Worm (Caenorhabditis elegans): Measurements from ENCODE around the gene rpl-10.

Gene rpl-10

DNA sequence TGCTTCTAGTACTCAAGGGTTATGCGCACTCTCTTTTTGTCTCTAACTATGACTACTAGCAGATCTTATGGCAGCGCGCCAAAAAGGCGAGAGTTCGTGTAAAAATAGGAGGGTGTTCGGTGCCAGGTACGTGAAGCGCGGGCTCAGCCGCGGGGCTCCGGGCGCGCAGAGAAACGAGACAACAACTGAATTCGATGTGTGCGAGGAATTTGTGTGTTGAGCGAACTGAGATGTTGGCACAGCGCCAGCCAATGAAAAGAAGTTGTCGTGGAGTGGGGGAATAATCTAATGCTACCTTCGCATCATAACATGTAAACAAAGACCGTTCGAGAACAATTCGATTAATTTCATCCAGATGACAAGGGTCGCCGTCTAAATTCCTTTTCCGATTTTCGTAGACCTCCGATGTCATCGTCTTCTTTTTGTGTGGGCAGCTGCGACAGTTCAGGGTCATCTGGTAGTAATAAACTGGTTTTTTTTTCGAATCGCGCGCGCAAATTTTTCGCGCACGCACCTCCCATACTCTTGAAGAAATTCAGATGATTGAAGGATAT, 12.2 kb upstream of the rpl-10 start (continued):
- TF ChIP-seq tbx-9 (tag; optimal IDR thresholded peaks at IDR 0.05; ENCODE audit: borderline replicate concordance) = no peak
- TF ChIP-seq Y67H2A.10 (GFP tag; conservative IDR thresholded peaks at IDR 0.05) = no peak
- no peak for TF ChIP-seq B0261.1 (tag; optimal IDR thresholded peaks at IDR 0.05)
- TF ChIP-seq lin-35 (GFP tag; optimal IDR thresholded peaks at IDR 0.05) = peak in 1 of 3 experiments; percentile 29
- TF ChIP-seq xnd-1 (tag; optimal IDR thresholded peaks at IDR 0.05) = no peak
- 0 out of 2 replicates have a peak, but pooled peaks have one; percentile 63 for TF ChIP-seq nfyb-1 (GFP tag; IDR thresholded peaks at IDR 0.05)
- TF ChIP-seq aptf-3 (GFP tag; IDR thresholded peaks at IDR 0.05) = no peak
- no peak for TF ChIP-seq ceh-100 (GFP tag; IDR thresholded peaks at IDR 0.05)
- TF ChIP-seq ztf-25 (GFP tag; IDR thresholded peaks at IDR 0.05) = no peak
- TF ChIP-seq K12H6.12 (tag; optimal IDR thresholded peaks at IDR 0.05) = peak; percentile 72
- TF ChIP-seq gei-17 (GFP tag; optimal IDR thresholded peaks at IDR 0.05) = no peak
- TF ChIP-seq ztf-22 (GFP tag; optimal IDR thresholded peaks at IDR 0.05) = peak; percentile 44
- no peak for TF ChIP-seq akir-1 (GFP tag; optimal IDR thresholded peaks at IDR 0.05)
- no peak for TF ChIP-seq attf-6 (GFP tag; IDR thresholded peaks at IDR 0.05)
- TF ChIP-seq hsf-1 (GFP tag; IDR thresholded peaks at IDR 0.05) = no peak
- no peak for TF ChIP-seq nfya-2 (GFP tag; IDR thresholded peaks at IDR 0.05)
- TF ChIP-seq bed-1 (GFP tag; IDR thresholded peaks at IDR 0.05) = no peak
- no peak for TF ChIP-seq sea-2 (GFP tag; IDR thresholded peaks at IDR 0.05)
- TF ChIP-seq tlf-1 (GFP tag; optimal IDR thresholded peaks at IDR 0.05) = no peak
- no peak for TF ChIP-seq F39B2.1 (GFP tag; IDR thresholded peaks at IDR 0.05)
- no peak for TF ChIP-seq ZK185.1 (tag; optimal IDR thresholded peaks at IDR 0.05; ENCODE audit: poor library complexity, severe bottlenecking)
- TF ChIP-seq nhr-80 (tag; optimal IDR thresholded peaks at IDR 0.05) = no peak
- no peak for TF ChIP-seq T07F8.4 (tag; optimal IDR thresholded peaks at IDR 0.05)
- TF ChIP-seq lin-40 (tag; optimal IDR thresholded peaks at IDR 0.05) = no peak
- no peak for TF ChIP-seq sptf-2 (GFP tag; optimal IDR thresholded peaks at IDR 0.05)
- TF ChIP-seq madf-3 (GFP tag; IDR thresholded peaks at IDR 0.05) = no peak
- no peak for TF ChIP-seq snpc-4 (GFP tag; optimal IDR thresholded peaks at IDR 0.05)
- TF ChIP-seq snpc-4 (tag; optimal IDR thresholded peaks at IDR 0.05) = no peak
- TF ChIP-seq zfh-2 (GFP tag; conservative IDR thresholded peaks at IDR 0.05) = peak; percentile 80
- TF ChIP-seq lin-54 (GFP tag; optimal IDR thresholded peaks at IDR 0.05) = no peak
- TF ChIP-seq hrde-1 (tag; optimal IDR thresholded peaks at IDR 0.05; ENCODE audit: borderline replicate concordance) = no peak
- no peak for TF ChIP-seq die-1 (tag; optimal IDR thresholded peaks at IDR 0.05)
- TF ChIP-seq egl-44 (GFP tag; IDR thresholded peaks at IDR 0.05) = 0 out of 2 replicates have a peak, but pooled peaks have one; percentile 20
- peak; percentile 28 for TF ChIP-seq ceh-27 (GFP tag; optimal IDR thresholded peaks at IDR 0.05)
- no peak for TF ChIP-seq cebp-1 (GFP tag; IDR thresholded peaks at IDR 0.05)
- peak; percentile 51 for TF ChIP-seq cebp-1 (tag; optimal IDR thresholded peaks at IDR 0.05)
- no peak for TF ChIP-seq F57C9.4 (tag; optimal IDR thresholded peaks at IDR 0.05)
- no peak for TF ChIP-seq F55B11.4 (tag; optimal IDR thresholded peaks at IDR 0.05; ENCODE audit: borderline replicate concordance, insufficient read depth)
- no peak for TF ChIP-seq nfya-1 (tag; optimal IDR thresholded peaks at IDR 0.05; ENCODE audit: borderline replicate concordance, insufficient read depth)
- no peak for TF ChIP-seq egl-18 (GFP tag; IDR thresholded peaks at IDR 0.05)
- no peak for TF ChIP-seq rpc-1 (optimal IDR thresholded peaks at IDR 0.05)
- no peak for TF ChIP-seq rpc-1 (tag; optimal IDR thresholded peaks at IDR 0.05)
- no peak for TF ChIP-seq B0035.1 (tag; optimal IDR thresholded peaks at IDR 0.05)
- no peak for TF ChIP-seq ztf-3 (GFP tag; optimal IDR thresholded peaks at IDR 0.05)
- no peak for TF ChIP-seq Y53F4B.3 (GFP tag; IDR thresholded peaks at IDR 0.05)
- TF ChIP-seq T26A5.8 (tag; optimal IDR thresholded peaks at IDR 0.05) = no peak
- TF ChIP-seq ztf-6 (GFP tag; IDR thresholded peaks at IDR 0.05) = no peak
- TF ChIP-seq snpc-1.3 (tag; optimal IDR thresholded peaks at IDR 0.05; ENCODE audit: insufficient read depth) = no peak
- no peak for TF ChIP-seq madf-6 (GFP tag; IDR thresholded peaks at IDR 0.05)
